Fruit fly (Drosophila melanogaster) whole organism, embryonic: ENCODE results near the gene Dad1.

Experiments
- C15 ChIP-seq: fragments of 200-800 bp; sonication (Bioruptor generic); IDR thresholded peaks from 3 replicates; pipeline ENCODE4 v1.3.6; 2022; ENCODE audit warnings: missing biosample characterization, missing genetic modification characterization
- CG13123 ChIP-seq: fragments of 200-800 bp; sonication (Bioruptor generic); optimal IDR thresholded peaks from 2 replicates; lab custom pipeline; 2016; ENCODE audit warnings: missing biosample characterization, missing genetic modification characterization
- CG1529 ChIP-seq: fragments of 200-800 bp; sonication (Bioruptor generic); optimal IDR thresholded peaks from 3 replicates; lab custom pipeline; 2018; ENCODE audit warnings: missing biosample characterization, missing genetic modification characterization
- CG1647 ChIP-seq: fragments of 200-800 bp; sonication (Bioruptor generic); optimal IDR thresholded peaks from 3 replicates; lab custom pipeline; 2016; ENCODE audit warnings: missing biosample characterization, missing genetic modification characterization
- CG17385 ChIP-seq: fragments of 200-800 bp; sonication (Bioruptor generic); optimal IDR thresholded peaks from 3 replicates; lab custom pipeline; 2018; ENCODE audit warnings: missing biosample characterization, mild to moderate bottlenecking, missing genetic modification characterization
- CG17829 ChIP-seq: fragments of 200-800 bp; optimal IDR thresholded peaks from 2 replicates; lab custom pipeline; 2019; ENCODE audit warnings: missing biosample characterization, mild to moderate bottlenecking, missing genetic modification characterization, moderate library complexity
- CG2199 ChIP-seq: fragments of 200-800 bp; sonication (Bioruptor generic); IDR thresholded peaks from 3 replicates; pipeline ENCODE4 v1.3.6; 2022; ENCODE audit warnings: missing biosample characterization, missing genetic modification characterization
- CG30020 ChIP-seq: fragments of 200-800 bp; optimal IDR thresholded peaks from 2 replicates; lab custom pipeline; 2019; ENCODE audit warnings: missing biosample characterization, mild to moderate bottlenecking, missing genetic modification characterization, moderate library complexity
- CG30431 ChIP-seq: fragments of 200-800 bp; sonication (Bioruptor generic); optimal IDR thresholded peaks from 2 replicates; lab custom pipeline; 2017; ENCODE audit warnings: missing biosample characterization, missing genetic modification characterization
- CG3163 ChIP-seq: fragments of 200-800 bp; sonication (Bioruptor generic); optimal IDR thresholded peaks from 3 replicates; lab custom pipeline; 2016; ENCODE audit warnings: missing biosample characterization, missing genetic modification characterization
- CG33557 ChIP-seq: fragments of 200-800 bp; sonication (Bioruptor generic); optimal IDR thresholded peaks from 2 replicates; lab custom pipeline; 2019; ENCODE audit warnings: missing biosample characterization, mild to moderate bottlenecking, missing genetic modification characterization, moderate library complexity
- CG34224 ChIP-seq: fragments of 200-800 bp; sonication (Bioruptor generic); IDR thresholded peaks from 3 replicates; pipeline ENCODE4 v1.3.6; 2022; ENCODE audit warnings: missing biosample characterization, missing genetic modification characterization; ENCODE audit not compliant: partially characterized antibody
- CG34422 ChIP-seq: fragments of 200-800 bp; sonication (Bioruptor generic); IDR thresholded peaks from 3 replicates; pipeline ENCODE4 v1.3.6; 2022; ENCODE audit warnings: missing biosample characterization, missing genetic modification characterization
- CG3838 ChIP-seq: fragments of 200-800 bp; sonication (Bioruptor generic); optimal IDR thresholded peaks from 3 replicates; lab custom pipeline; 2016; ENCODE audit warnings: missing biosample characterization, missing genetic modification characterization
- CG6654 ChIP-seq: fragments of 200-800 bp; sonication (Bioruptor generic); optimal IDR thresholded peaks from 2 replicates; lab custom pipeline; 2017; ENCODE audit warnings: missing biosample characterization, mild to moderate bottlenecking, missing genetic modification characterization
- CG8290 ChIP-seq, 3 experiments: fragments of 200-800 bp; sonication (Bioruptor generic); optimal IDR thresholded peaks; 2 replicates each; lab custom pipeline; 2016 to 2019; ENCODE audit warnings: missing biosample characterization in 3 of 3, missing genetic modification characterization in 3 of 3, mild to moderate bottlenecking in 2 of 3, moderate library complexity in 1 of 3
- CG9817 ChIP-seq: fragments of 200-800 bp; sonication (Bioruptor generic); optimal IDR thresholded peaks from 2 replicates; lab custom pipeline; 2018; ENCODE audit warnings: missing biosample characterization, mild to moderate bottlenecking, missing genetic modification characterization, moderate library complexity
- CHES-1-like ChIP-seq: fragments of 200-800 bp; sonication (Bioruptor generic); optimal IDR thresholded peaks from 2 replicates; lab custom pipeline; 2016; ENCODE audit warnings: missing biosample characterization, missing genetic modification characterization
- CrebB ChIP-seq: fragments of 200-800 bp; sonication (Bioruptor generic); optimal IDR thresholded peaks from 3 replicates; lab custom pipeline; 2018; ENCODE audit warnings: missing biosample characterization, mild to moderate bottlenecking, missing genetic modification characterization
- HHEX ChIP-seq: fragments of 200-800 bp; sonication (Bioruptor generic); optimal IDR thresholded peaks from 3 replicates; lab custom pipeline; 2017; ENCODE audit warnings: missing biosample characterization, mild to moderate bottlenecking, missing genetic modification characterization, missing genetic modification reagents
- HLH4C ChIP-seq: fragments of 200-800 bp; sonication (Bioruptor generic); IDR thresholded peaks from 3 replicates; pipeline ENCODE4 v1.3.6; 2022; ENCODE audit warnings: missing biosample characterization, missing genetic modification characterization; ENCODE audit not compliant: partially characterized antibody
- Hmr ChIP-seq: fragments of 200-800 bp; sonication (Bioruptor generic); optimal IDR thresholded peaks from 3 replicates; lab custom pipeline; 2017; ENCODE audit warnings: mild to moderate bottlenecking, missing biosample characterization, missing genetic modification reagents, missing genetic modification characterization
- Hmx ChIP-seq: fragments of 200-800 bp; sonication (Bioruptor generic); optimal IDR thresholded peaks from 2 replicates; lab custom pipeline; 2016; ENCODE audit warnings: missing biosample characterization, missing genetic modification characterization
- MBD-R2 ChIP-seq: fragments of 200-800 bp; sonication (Bioruptor generic); IDR thresholded peaks from 2 replicates; pipeline ENCODE4 v1.3.6; 2022; ENCODE audit warnings: missing biosample characterization, missing genetic modification characterization
- MTF-1 ChIP-seq: fragments of 200-800 bp; sonication (Bioruptor generic); optimal IDR thresholded peaks from 2 replicates; lab custom pipeline; 2018; ENCODE audit warnings: missing biosample characterization, mild to moderate bottlenecking, missing genetic modification characterization, borderline replicate concordance
- Max ChIP-seq: fragments of 200-800 bp; sonication (Bioruptor generic); optimal IDR thresholded peaks from 2 replicates; lab custom pipeline; 2016; ENCODE audit warnings: missing biosample characterization, mild to moderate bottlenecking, missing genetic modification characterization
- NFAT ChIP-seq: fragments of 200-800 bp; sonication (Bioruptor generic); IDR thresholded peaks from 2 replicates; pipeline ENCODE4 v1.3.6; 2022; ENCODE audit warnings: missing biosample characterization, missing genetic modification characterization
- Opbp ChIP-seq: fragments of 200-800 bp; sonication (Bioruptor generic); IDR thresholded peaks from 3 replicates; pipeline ENCODE4 v1.3.6; 2022; ENCODE audit warnings: missing biosample characterization, missing genetic modification characterization; ENCODE audit not compliant: partially characterized antibody
- Sry-β ChIP-seq: fragments of 200-800 bp; sonication (Bioruptor generic); optimal IDR thresholded peaks from 2 replicates; lab custom pipeline; 2018; ENCODE audit warnings: missing biosample characterization, mild to moderate bottlenecking, missing genetic modification characterization, moderate library complexity
- Trl ChIP-seq, 3 experiments: fragments of >200 bp in 2 of 3; fragments of 200-800 bp in 1 of 3; sonication (Bioruptor generic) in 1 of 3; optimal IDR thresholded peaks; 2 replicates in 1 of 3; 3 replicates in 2 of 3; lab custom pipeline; 2016 to 2017; ENCODE audit warnings: missing biosample characterization in 1 of 3, missing genetic modification characterization in 1 of 3
- Usf ChIP-seq: fragments of 200-800 bp; sonication (Bioruptor generic); optimal IDR thresholded peaks from 2 replicates; lab custom pipeline; 2017; ENCODE audit warnings: missing genotype, missing biosample characterization, missing genetic modification characterization
- al ChIP-seq: fragments of 200-800 bp; sonication (Bioruptor generic); IDR thresholded peaks from 2 replicates; pipeline ENCODE4 v1.3.6; 2022; ENCODE audit warnings: missing biosample characterization, missing genetic modification characterization
- ato ChIP-seq: fragments of 200-800 bp; sonication (Bioruptor generic); IDR thresholded peaks from 2 replicates; pipeline ENCODE4 v1.3.6; 2022; ENCODE audit warnings: missing biosample characterization, missing genetic modification characterization; ENCODE audit not compliant: partially characterized antibody
- cad ChIP-seq: fragments of >200 bp; optimal IDR thresholded peaks from 2 replicates; lab custom pipeline; 2017; ENCODE audit warnings: missing biosample characterization, missing genetic modification characterization
- chif ChIP-seq, 2 experiments: fragments of 200-800 bp; sonication (Bioruptor generic); optimal IDR thresholded peaks; 3 replicates each; lab custom pipeline; 2016; ENCODE audit warnings: missing biosample characterization in 2 of 2, missing genetic modification characterization in 2 of 2
- chn ChIP-seq: fragments of 200-800 bp; sonication (Bioruptor generic); optimal IDR thresholded peaks from 2 replicates; lab custom pipeline; 2016; ENCODE audit warnings: missing biosample characterization, missing genetic modification characterization
- crc ChIP-seq: fragments of 200-800 bp; sonication (Bioruptor generic); optimal IDR thresholded peaks from 2 replicates; lab custom pipeline; 2016; ENCODE audit warnings: missing biosample characterization, missing genetic modification characterization
- exex ChIP-seq: fragments of 200-800 bp; sonication (Bioruptor generic); optimal IDR thresholded peaks from 4 replicates; lab custom pipeline; 2018; ENCODE audit warnings: missing biosample characterization, mild to moderate bottlenecking, missing genetic modification characterization, moderate library complexity
- gce ChIP-seq: fragments of 200-800 bp; sonication (Bioruptor generic); IDR thresholded peaks from 3 replicates; pipeline ENCODE4 v1.3.6; 2022; ENCODE audit warnings: missing biosample characterization, missing genetic modification characterization
- gro ChIP-seq: fragments of 200-800 bp; sonication (Bioruptor generic); optimal IDR thresholded peaks from 2 replicates; lab custom pipeline; 2016; ENCODE audit warnings: missing biosample characterization, missing genetic modification characterization
- h ChIP-seq: fragments of >200 bp; optimal IDR thresholded peaks from 2 replicates; lab custom pipeline; 2017
- lmd ChIP-seq: fragments of 200-800 bp; sonication (Bioruptor generic); IDR thresholded peaks from 2 replicates; pipeline ENCODE4 v1.3.6; 2022; ENCODE audit warnings: missing biosample characterization, missing genetic modification characterization
- nom ChIP-seq: fragments of 200-800 bp; sonication (Bioruptor generic); optimal IDR thresholded peaks from 2 replicates; lab custom pipeline; 2017; ENCODE audit warnings: missing biosample characterization, missing genetic modification characterization, mild to moderate bottlenecking, moderate library complexity, missing genetic modification reagents
- pb ChIP-seq: fragments of 200-800 bp; sonication (Bioruptor generic); optimal IDR thresholded peaks from 3 replicates; lab custom pipeline; 2016; ENCODE audit warnings: missing biosample characterization, missing genetic modification characterization
- phol ChIP-seq: fragments of 200-800 bp; sonication (Bioruptor generic); optimal IDR thresholded peaks from 3 replicates; lab custom pipeline; 2018; ENCODE audit warnings: missing biosample characterization, mild to moderate bottlenecking, missing genetic modification characterization, moderate library complexity
- scrt ChIP-seq: fragments of 200-800 bp; sonication (Bioruptor generic); optimal IDR thresholded peaks from 2 replicates; lab custom pipeline; 2018; ENCODE audit warnings: missing biosample characterization, mild to moderate bottlenecking, missing genetic modification characterization, moderate library complexity
- sens-2 ChIP-seq: fragments of 200-800 bp; sonication (Bioruptor generic); IDR thresholded peaks from 2 replicates; pipeline ENCODE4 v1.3.6; 2022; ENCODE audit warnings: missing biosample characterization, missing genetic modification characterization

The Dad1 gene

dm6 chr2L:8384108-8384601 is at the start of gene Dad1, which contains the start of gene CG13384 (continued):
- TF ChIP-seq lmd (GFP tag; lab: Robert Waterston, UW) (peak; percentile 93), phol (tag; lab: Kevin White, UChicago) (peak; percentile 94), Max (GFP tag; lab: Kevin White, UChicago) (peak; percentile 84), crc (no peak), HLH4C (no peak), CHES-1-like (GFP tag; lab: Kevin White, UChicago) (peak; percentile 54), h (lab: Kevin White, UChicago) (no peak), Sry-β (GFP tag; lab: Kevin White, UChicago) (peak; percentile 44), CG33557 (GFP tag; lab: Kevin White, UChicago) (peak; percentile 93), pb (GFP tag; lab: Kevin White, UChicago) (no peak), MTF-1 (GFP tag; lab: Kevin White, UChicago) (peak; percentile 64), CG1647 (GFP tag; lab: Kevin White, UChicago) (peak; percentile 32), CG1529 (GFP tag; lab: Kevin White, UChicago) (peak; percentile 81), CG17829 (peak; percentile 96), scrt (GFP tag; lab: Kevin White, UChicago) (peak; percentile 85), CG34422 (GFP tag; lab: Robert Waterston, UW) (peak; percentile 88), MBD-R2 (peak; percentile 65; the same call in 1 of the 2 replicates), gro (GFP tag; lab: Kevin White, UChicago) (peak; percentile 20), CG17385 (GFP tag; lab: Kevin White, UChicago) (peak; percentile 92), CG30020 (tag; lab: Kevin White, UChicago) (peak; percentile 88), CG13123 (peak; percentile 77), CG3838 (peak; percentile 60), al (peak; percentile 95), sens-2 (no peak), CG8290 (GFP tag; optimal IDR thresholded peaks at IDR 0.05; lab: Kevin White, UChicago) (peak; percentile 76), CG8290 (tag; optimal IDR thresholded peaks at IDR 0.05; lab: Kevin White, UChicago) (peak in 1 of 2 experiments; percentile 36), chn (GFP tag; lab: Kevin White, UChicago) (peak; percentile 68), Hmx (peak; percentile 63), ato (GFP tag; lab: Robert Waterston, UW) (0 out of 2 replicates have a peak, but pooled peaks have one; percentile 23), chif (GFP tag; optimal IDR thresholded peaks at IDR 0.05; lab: Kevin White, UChicago) (peak; percentile 46 to 74), CG30431 (GFP tag; lab: Kevin White, UChicago) (peak; percentile 69), CG6654 (GFP tag; lab: Kevin White, UChicago) (peak; percentile 63), C15 (GFP tag; lab: Robert Waterston, UW) (peak; percentile 68; the same call in 1 of the 3 replicates), Usf (GFP tag; lab: Kevin White, UChicago) (peak; percentile 86), CG9817 (peak; percentile 94)

dm6 chr2L:8433512-8433911 is 49.6 kb upstream of the Dad1 start, which contains the start of gene grk:
Gene grk, minus strand, starts transcription at chr2L:8433598.
- peak; percentile 78; the same call in 2 of the 3 replicates for TF ChIP-seq CG2199 (GFP tag; lab: Robert Waterston, UW)
- TF ChIP-seq Trl (optimal IDR thresholded peaks at IDR 0.05; lab: Kevin White, UChicago) = peak; percentile 55 to 60
- TF ChIP-seq Trl (GFP tag; optimal IDR thresholded peaks at IDR 0.05; lab: Kevin White, UChicago) = no peak
- TF ChIP-seq exex (tag; lab: Kevin White, UChicago) = no peak
- no peak for TF ChIP-seq CrebB (tag; lab: Kevin White, UChicago)
- TF ChIP-seq NFAT = 0 out of 2 replicates have a peak, but pooled peaks have one; percentile 28
- TF ChIP-seq HHEX (GFP tag; lab: Kevin White, UChicago) = no peak
- TF ChIP-seq CG3163 (GFP tag; lab: Kevin White, UChicago) = peak; percentile 75
- TF ChIP-seq CG34224 (GFP tag; lab: Robert Waterston, UW) = peak; percentile 34; the same call in 1 of the 3 replicates
- no peak for TF ChIP-seq cad (GFP tag; lab: Kevin White, UChicago)
- no peak for TF ChIP-seq Hmr
- no peak for TF ChIP-seq gce (GFP tag; lab: Robert Waterston, UW)
- TF ChIP-seq nom (GFP tag; lab: Kevin White, UChicago) = peak; percentile 16
- TF ChIP-seq Opbp = 0 out of 3 replicates have a peak, but pooled peaks have one; percentile 45
